Worm (Caenorhabditis elegans) whole organism, L4/young adult: ENCODE results near the gene rpt-1.

Source experiments
- W03F9.2 ChIP-seq: fragments of 150-350 bp; optimal IDR thresholded peaks from 2 replicates; lab custom pipeline; 2014; ENCODE audit warnings: missing biosample characterization, missing genetic modification characterization
- dao-5 ChIP-seq: sonication (generic microtip); optimal IDR thresholded peaks from 2 replicates; lab custom pipeline; 2016; ENCODE audit warnings: missing genotype, missing genetic modification characterization, moderate library complexity, missing compliant biosample characterization
- him-1 ChIP-seq: sonication (generic microtip); optimal IDR thresholded peaks from 2 replicates; lab custom pipeline; 2016; ENCODE audit warnings: missing genotype, missing genetic modification reagents, missing genetic modification characterization, missing compliant biosample characterization

DNA sequence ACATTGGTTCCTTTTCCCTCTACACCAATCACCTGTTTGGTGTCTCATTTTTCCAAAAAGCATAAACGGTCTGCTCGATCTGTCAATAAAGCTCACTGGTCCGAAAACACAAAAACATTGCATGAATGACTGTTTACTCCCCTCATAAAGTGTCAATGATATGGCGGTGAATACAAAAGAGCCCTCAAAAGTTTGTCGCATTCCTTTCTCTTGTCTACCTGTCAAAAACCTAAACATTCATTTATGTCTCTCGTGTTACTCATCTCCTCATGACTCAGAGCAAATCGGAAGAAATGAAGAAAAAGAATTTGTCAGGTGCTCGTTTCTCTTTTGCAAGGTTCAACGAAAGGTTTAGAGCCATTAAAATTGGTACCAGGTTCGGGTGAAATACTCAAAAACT is 31.0 kb downstream of the rpt-1 start:
- no peak for TF ChIP-seq him-1
- TF ChIP-seq W03F9.2 (tag; lab: Kevin White, UChicago): no peak
- TF ChIP-seq dao-5 (tag; lab: Kevin White, UChicago): no peak
